Worm (Caenorhabditis elegans) whole organism, midembryonic: ENCODE data around the gene lec-4.

Source experiments
- cog-1 ChIP-seq: sonication (generic microtip); optimal IDR thresholded peaks from 2 replicates; lab custom pipeline; 2016; ENCODE audit warnings: missing genetic modification characterization, missing compliant biosample characterization
- ztf-23 ChIP-seq: fragments of 200-800 bp; sonication (Bioruptor generic); IDR thresholded peaks from 2 replicates; pipeline ENCODE4 v1.3.6; 2022; ENCODE audit warnings: missing genetic modification reagents, missing genetic modification characterization, missing compliant biosample characterization

- TF ChIP-seq ztf-23 (no peak), cog-1 (tag; lab: Kevin White, UChicago) (no peak)
Observed at ce11 chrIII:3745138-3745537, 28.0 kb downstream of the lec-4 start, which contains the start of gene lin-48.
